Worm (Caenorhabditis elegans): ENCODE measurements around the gene srd-27.
"Not testable (repeated sequence)": the region's sequence is repeated elsewhere in the genome, so short reads cannot be mapped to it uniquely, and the experiment has no call there.

ce11 chrV:15802623-15803022 is 556 bp upstream of the srd-27 start, which contains the start of gene T26E4.9:
- TF ChIP-seq flt-1 (GFP tag; IDR thresholded peaks at IDR 0.05); tab-1 (GFP tag; IDR thresholded peaks at IDR 0.05); med-1 (GFP tag; optimal IDR thresholded peaks at IDR 0.05; ENCODE audit: insufficient read depth); ref-1 (GFP tag; conservative IDR thresholded peaks at IDR 0.05): not testable (repeated sequence)
